Fruit fly (Drosophila melanogaster) whole organism, embryonic: ENCODE measurements around the gene CG15047.

Experiments
- Bgb ChIP-seq: fragments of 200-800 bp; sonication (Bioruptor generic); IDR thresholded peaks from 2 replicates; pipeline ENCODE4 v1.3.6; 2022; ENCODE audit warnings: missing biosample characterization, missing genetic modification characterization; ENCODE audit not compliant: partially characterized antibody
- CG11093 ChIP-seq: fragments of 200-800 bp; sonication (Bioruptor generic); IDR thresholded peaks from 3 replicates; pipeline ENCODE4 v1.3.6; 2022; ENCODE audit warnings: missing biosample characterization, missing genetic modification characterization
- CG12219 ChIP-seq: fragments of 200-800 bp; sonication (Bioruptor generic); optimal IDR thresholded peaks from 3 replicates; lab custom pipeline; 2018; ENCODE audit warnings: missing biosample characterization, mild to moderate bottlenecking, missing genetic modification characterization
- CG12659 ChIP-seq: fragments of 200-800 bp; sonication (Bioruptor generic); optimal IDR thresholded peaks from 3 replicates; lab custom pipeline; 2017; ENCODE audit warnings: mild to moderate bottlenecking, missing biosample characterization, missing genetic modification reagents, missing genetic modification characterization
- CG14050 ChIP-seq: fragments of 200-800 bp; sonication (Bioruptor generic); IDR thresholded peaks from 3 replicates; pipeline ENCODE4 v1.3.6; 2022; ENCODE audit warnings: missing biosample characterization, missing genetic modification characterization
- CG15514 ChIP-seq: fragments of 200-800 bp; sonication (Bioruptor generic); optimal IDR thresholded peaks from 3 replicates; lab custom pipeline; 2017; ENCODE audit warnings: missing biosample characterization, missing genetic modification characterization, mild to moderate bottlenecking, moderate library complexity, missing genetic modification reagents
- CG1603 ChIP-seq: fragments of 200-800 bp; sonication (Bioruptor generic); optimal IDR thresholded peaks from 2 replicates; lab custom pipeline; 2019; ENCODE audit warnings: missing biosample characterization, mild to moderate bottlenecking, missing genetic modification characterization, moderate library complexity
- CG17186 ChIP-seq: fragments of 200-800 bp; sonication (Bioruptor generic); optimal IDR thresholded peaks from 3 replicates; lab custom pipeline; 2017; ENCODE audit warnings: missing biosample characterization, missing genetic modification reagents, missing genetic modification characterization
- CG17829 ChIP-seq: fragments of 200-800 bp; optimal IDR thresholded peaks from 2 replicates; lab custom pipeline; 2019; ENCODE audit warnings: missing biosample characterization, mild to moderate bottlenecking, missing genetic modification characterization, moderate library complexity
- CG18262 ChIP-seq: fragments of 200-800 bp; optimal IDR thresholded peaks from 3 replicates; lab custom pipeline; 2019; ENCODE audit warnings: missing biosample characterization, mild to moderate bottlenecking, missing genetic modification characterization, moderate library complexity
- CG2120 ChIP-seq: fragments of 200-800 bp; sonication (Bioruptor generic); optimal IDR thresholded peaks from 3 replicates; lab custom pipeline; 2016; ENCODE audit warnings: missing biosample characterization, missing genetic modification characterization
- CG2199 ChIP-seq: fragments of 200-800 bp; sonication (Bioruptor generic); IDR thresholded peaks from 3 replicates; pipeline ENCODE4 v1.3.6; 2022; ENCODE audit warnings: missing biosample characterization, missing genetic modification characterization
- CG2875 ChIP-seq: fragments of 200-800 bp; sonication (Bioruptor generic); optimal IDR thresholded peaks from 2 replicates; lab custom pipeline; 2017; ENCODE audit warnings: missing biosample characterization, mild to moderate bottlenecking, missing genetic modification characterization, missing genetic modification reagents
- CG30403 ChIP-seq: fragments of 200-800 bp; sonication (Bioruptor generic); optimal IDR thresholded peaks from 3 replicates; lab custom pipeline; 2016; ENCODE audit warnings: missing biosample characterization, missing genetic modification characterization
- CG34224 ChIP-seq: fragments of 200-800 bp; sonication (Bioruptor generic); IDR thresholded peaks from 3 replicates; pipeline ENCODE4 v1.3.6; 2022; ENCODE audit warnings: missing biosample characterization, missing genetic modification characterization; ENCODE audit not compliant: partially characterized antibody
- CG4282 ChIP-seq: fragments of 200-800 bp; sonication (Bioruptor generic); optimal IDR thresholded peaks from 2 replicates; lab custom pipeline; 2016; ENCODE audit warnings: missing biosample characterization, missing genetic modification characterization
- CG4360 ChIP-seq: fragments of 200-800 bp; sonication (Bioruptor generic); IDR thresholded peaks from 2 replicates; pipeline ENCODE4 v1.3.6; 2022; ENCODE audit warnings: missing biosample characterization, missing genetic modification characterization
- CG7839 ChIP-seq: fragments of 200-800 bp; sonication (Bioruptor generic); optimal IDR thresholded peaks from 3 replicates; lab custom pipeline; 2018; ENCODE audit warnings: missing biosample characterization, mild to moderate bottlenecking, missing genetic modification characterization, moderate library complexity
- CG7987 ChIP-seq: fragments of 200-800 bp; sonication (Bioruptor generic); optimal IDR thresholded peaks from 2 replicates; lab custom pipeline; 2018; ENCODE audit warnings: missing biosample characterization, mild to moderate bottlenecking, missing genetic modification characterization, moderate library complexity
- CG8388 ChIP-seq: fragments of 200-800 bp; sonication (Bioruptor generic); optimal IDR thresholded peaks from 2 replicates; lab custom pipeline; 2019; ENCODE audit warnings: missing biosample characterization, mild to moderate bottlenecking, missing genetic modification characterization, moderate library complexity
- CG9932 ChIP-seq: fragments of 200-800 bp; sonication (Bioruptor generic); IDR thresholded peaks from 2 replicates; pipeline ENCODE4 v1.3.6; 2022; ENCODE audit warnings: missing biosample characterization, missing genetic modification characterization
- CoRest ChIP-seq: fragments of 200-800 bp; sonication (Bioruptor generic); optimal IDR thresholded peaks from 3 replicates; lab custom pipeline; 2018; ENCODE audit warnings: missing biosample characterization, mild to moderate bottlenecking, missing genetic modification characterization, moderate library complexity
- Dip2 ChIP-seq: fragments of 200-800 bp; sonication (Bioruptor generic); IDR thresholded peaks from 2 replicates; pipeline ENCODE4 v1.3.6; 2022; ENCODE audit warnings: missing biosample characterization, missing genetic modification characterization
- Dref ChIP-seq: fragments of 200-800 bp; sonication (Bioruptor generic); IDR thresholded peaks from 2 replicates; pipeline ENCODE4 v1.3.6; 2022; ENCODE audit warnings: missing biosample characterization, missing genetic modification characterization
- Elba2 ChIP-seq: fragments of 200-800 bp; sonication (Bioruptor generic); optimal IDR thresholded peaks from 3 replicates; lab custom pipeline; 2016; ENCODE audit warnings: missing biosample characterization, missing genetic modification characterization
- HLH4C ChIP-seq: fragments of 200-800 bp; sonication (Bioruptor generic); IDR thresholded peaks from 3 replicates; pipeline ENCODE4 v1.3.6; 2022; ENCODE audit warnings: missing biosample characterization, missing genetic modification characterization; ENCODE audit not compliant: partially characterized antibody
- Hmr ChIP-seq: fragments of 200-800 bp; sonication (Bioruptor generic); optimal IDR thresholded peaks from 3 replicates; lab custom pipeline; 2017; ENCODE audit warnings: mild to moderate bottlenecking, missing biosample characterization, missing genetic modification reagents, missing genetic modification characterization
- Lim3 ChIP-seq: fragments of 200-800 bp; sonication (Bioruptor generic); IDR thresholded peaks from 2 replicates; pipeline ENCODE4 v1.3.6; 2022; ENCODE audit warnings: missing biosample characterization, missing genetic modification characterization
- MESR4 ChIP-seq: fragments of 200-800 bp; sonication (Bioruptor generic); optimal IDR thresholded peaks from 2 replicates; lab custom pipeline; 2018; ENCODE audit warnings: missing biosample characterization, mild to moderate bottlenecking, missing genetic modification characterization, moderate library complexity
- Nf-YB ChIP-seq: fragments of 200-800 bp; sonication (Bioruptor generic); optimal IDR thresholded peaks from 3 replicates; lab custom pipeline; 2019; ENCODE audit warnings: missing biosample characterization, mild to moderate bottlenecking, missing genetic modification characterization, moderate library complexity
- Pdp1 ChIP-seq, 2 experiments: fragments of 200-800 bp; sonication (Bioruptor generic); optimal IDR thresholded peaks; 3 replicates each; lab custom pipeline; 2016; ENCODE audit warnings: missing biosample characterization in 2 of 2, missing genetic modification characterization in 2 of 2, mild to moderate bottlenecking in 1 of 2, moderate library complexity in 1 of 2
- Rx ChIP-seq: fragments of 200-800 bp; sonication (Bioruptor generic); IDR thresholded peaks from 2 replicates; pipeline ENCODE4 v1.3.6; 2022; ENCODE audit warnings: missing biosample characterization, missing genetic modification characterization
- Six4 ChIP-seq: fragments of 200-800 bp; sonication (Bioruptor generic); optimal IDR thresholded peaks from 2 replicates; lab custom pipeline; 2016; ENCODE audit warnings: missing biosample characterization, missing genetic modification characterization
- TFAM ChIP-seq: fragments of 200-800 bp; sonication (Bioruptor generic); optimal IDR thresholded peaks from 2 replicates; lab custom pipeline; 2017; ENCODE audit warnings: missing biosample characterization, missing genetic modification characterization, inconsistent platforms
- aop ChIP-seq: fragments of 200-800 bp; sonication (Bioruptor generic); IDR thresholded peaks from 2 replicates; pipeline ENCODE4 v1.3.6; 2022; ENCODE audit warnings: missing biosample characterization, missing genetic modification characterization
- cg ChIP-seq: fragments of 200-800 bp; sonication (Bioruptor generic); optimal IDR thresholded peaks from 3 replicates; lab custom pipeline; 2019; ENCODE audit warnings: missing biosample characterization, mild to moderate bottlenecking, missing genetic modification characterization, moderate library complexity
- dpn ChIP-seq, 2 experiments: fragments of 200-800 bp; sonication (Bioruptor generic); optimal IDR thresholded peaks; 3 replicates each; lab custom pipeline; 2016; ENCODE audit warnings: missing biosample characterization in 2 of 2, missing genetic modification characterization in 2 of 2
- grau ChIP-seq: fragments of 200-800 bp; optimal IDR thresholded peaks from 3 replicates; lab custom pipeline; 2019; ENCODE audit warnings: missing biosample characterization, mild to moderate bottlenecking, missing genetic modification characterization, moderate library complexity
- gsb-n ChIP-seq: fragments of 200-800 bp; sonication (Bioruptor generic); optimal IDR thresholded peaks from 3 replicates; lab custom pipeline; 2018; ENCODE audit warnings: missing biosample characterization, mild to moderate bottlenecking, missing genetic modification characterization
- jumu ChIP-seq: fragments of 200-800 bp; sonication (Bioruptor generic); optimal IDR thresholded peaks from 3 replicates; lab custom pipeline; 2016; ENCODE audit warnings: missing biosample characterization, missing genetic modification characterization
- kay ChIP-seq: fragments of 200-800 bp; sonication (Bioruptor generic); optimal IDR thresholded peaks from 2 replicates; lab custom pipeline; 2016; ENCODE audit warnings: missing biosample characterization, missing genetic modification characterization
- maf-S ChIP-seq: fragments of 200-800 bp; sonication (Bioruptor generic); optimal IDR thresholded peaks from 2 replicates; lab custom pipeline; 2016; ENCODE audit warnings: missing biosample characterization, missing genetic modification characterization
- rib ChIP-seq: fragments of 200-800 bp; sonication (Bioruptor generic); IDR thresholded peaks from 2 replicates; pipeline ENCODE4 v1.3.6; 2022; ENCODE audit warnings: missing biosample characterization, missing genetic modification characterization
- shn ChIP-seq: fragments of 200-800 bp; sonication (Bioruptor generic); optimal IDR thresholded peaks from 3 replicates; lab custom pipeline; 2016; ENCODE audit warnings: missing biosample characterization, missing genetic modification characterization
- slbo ChIP-seq: fragments of 200-800 bp; sonication (Bioruptor generic); IDR thresholded peaks from 2 replicates; pipeline ENCODE4 v1.3.6; 2022; ENCODE audit warnings: missing biosample characterization, missing genetic modification characterization
- sug ChIP-seq: fragments of 200-800 bp; optimal IDR thresholded peaks from 2 replicates; lab custom pipeline; 2019; ENCODE audit warnings: missing biosample characterization, mild to moderate bottlenecking, missing genetic modification characterization, moderate library complexity
- tgo ChIP-seq: fragments of 200-800 bp; sonication (Bioruptor generic); IDR thresholded peaks from 3 replicates; pipeline ENCODE4 v1.3.6; 2022; ENCODE audit warnings: missing biosample characterization, missing genetic modification characterization
- vvl ChIP-seq: fragments of 200-800 bp; sonication (Bioruptor generic); IDR thresholded peaks from 2 replicates; pipeline ENCODE4 v1.3.6; 2022; ENCODE audit warnings: missing biosample characterization, missing genetic modification characterization
- wek ChIP-seq: fragments of 200-800 bp; sonication (Bioruptor generic); optimal IDR thresholded peaks from 3 replicates; lab custom pipeline; 2018; ENCODE audit warnings: missing biosample characterization, mild to moderate bottlenecking, missing genetic modification characterization, moderate library complexity
- zf30C ChIP-seq: fragments of 200-800 bp; sonication (Bioruptor generic); optimal IDR thresholded peaks from 3 replicates; lab custom pipeline; 2018; ENCODE audit warnings: missing biosample characterization, mild to moderate bottlenecking, missing genetic modification characterization

CG15047 gene

dm6 chrX:18515988-18516541 lies 12.4 kb upstream of the CG15047 start (continued):
- TF ChIP-seq CG15514: peak; percentile 1
- no peak for TF ChIP-seq CG34224 (GFP tag; lab: Robert Waterston, UW)
- TF ChIP-seq wek (GFP tag; lab: Kevin White, UChicago): no peak
- peak; percentile 12 for TF ChIP-seq shn (GFP tag; lab: Kevin White, UChicago)
- TF ChIP-seq zf30C (GFP tag; lab: Kevin White, UChicago): peak; percentile 24
- TF ChIP-seq CG12219 (GFP tag; lab: Kevin White, UChicago): no peak
- peak; percentile 90 for TF ChIP-seq cg
- TF ChIP-seq grau: peak; percentile 35
- no peak for TF ChIP-seq CG7839 (tag; lab: Kevin White, UChicago)
- peak; percentile 45; the same call in 1 of the 2 replicates for TF ChIP-seq slbo (GFP tag; lab: Robert Waterston, UW)
- TF ChIP-seq jumu (GFP tag; lab: Kevin White, UChicago): no peak
- TF ChIP-seq CG4360 (GFP tag; lab: Robert Waterston, UW): no peak
- peak; percentile 21 for TF ChIP-seq vvl (GFP tag; lab: Robert Waterston, UW)
- TF ChIP-seq TFAM (GFP tag; lab: Kevin White, UChicago): no peak
- no peak for TF ChIP-seq Lim3 (GFP tag; lab: Robert Waterston, UW)
- peak; percentile 39 for TF ChIP-seq gsb-n (tag; lab: Kevin White, UChicago)
- peak; percentile 20 for TF ChIP-seq Six4 (GFP tag; lab: Kevin White, UChicago)
- no peak for TF ChIP-seq CG11093
- peak; percentile 35 for TF ChIP-seq CG18262 (tag; lab: Kevin White, UChicago)
- peak; percentile 7 for TF ChIP-seq CG12659 (GFP tag; lab: Kevin White, UChicago)
- no peak for TF ChIP-seq CG8388
- 0 out of 3 replicates have a peak, but pooled peaks have one; percentile 39 for TF ChIP-seq CG2199 (GFP tag; lab: Robert Waterston, UW)
- no peak for TF ChIP-seq CG7987 (GFP tag; lab: Kevin White, UChicago)
- TF ChIP-seq Rx (GFP tag; lab: Robert Waterston, UW): no peak
- TF ChIP-seq Dip2 (GFP tag; lab: Robert Waterston, UW): no peak
- TF ChIP-seq CG30403 (GFP tag; lab: Kevin White, UChicago): peak; percentile 37
- TF ChIP-seq Nf-YB (GFP tag; lab: Kevin White, UChicago): no peak
- no peak for TF ChIP-seq CG17829
- no peak for TF ChIP-seq CG14050
- no peak for TF ChIP-seq Bgb (GFP tag; lab: Robert Waterston, UW)
- TF ChIP-seq HLH4C (GFP tag; lab: Robert Waterston, UW): no peak
- TF ChIP-seq CG4282 (GFP tag; lab: Kevin White, UChicago): peak; percentile 35
- peak; percentile 24 for TF ChIP-seq kay
- TF ChIP-seq tgo: no peak
- TF ChIP-seq Hmr (GFP tag; lab: Kevin White, UChicago): peak; percentile 15
- peak; percentile 43 for TF ChIP-seq CoRest
- peak; percentile 46 for TF ChIP-seq sug (tag; lab: Kevin White, UChicago)
- 0 out of 2 replicates have a peak, but pooled peaks have one; percentile 13 for TF ChIP-seq rib
- TF ChIP-seq maf-S (GFP tag; lab: Kevin White, UChicago): no peak
- no peak for TF ChIP-seq aop
- peak; percentile 52 for TF ChIP-seq CG2120 (GFP tag; lab: Kevin White, UChicago)
- TF ChIP-seq CG1603 (tag; lab: Kevin White, UChicago): peak; percentile 6
- TF ChIP-seq CG9932 (GFP tag; lab: Robert Waterston, UW): peak; percentile 53; the same call in 1 of the 2 replicates
- TF ChIP-seq Elba2: peak; percentile 19
- peak; percentile 7 to 34 for TF ChIP-seq Pdp1 (GFP tag; optimal IDR thresholded peaks at IDR 0.05; lab: Kevin White, UChicago)
- no peak for TF ChIP-seq CG17186 (GFP tag; lab: Kevin White, UChicago)
- TF ChIP-seq dpn (GFP tag; optimal IDR thresholded peaks at IDR 0.05; lab: Kevin White, UChicago): peak in 1 of 2 experiments; percentile 25
- TF ChIP-seq CG2875 (GFP tag; lab: Kevin White, UChicago): no peak
- no peak for TF ChIP-seq MESR4 (GFP tag; lab: Kevin White, UChicago)
- no peak for TF ChIP-seq Dref
